Fruit fly (Drosophila melanogaster) Kc167 (cell line): Measurements from ENCODE around the gene Hip14.

Source experiments
- Myc ChIP-seq: fragments of >200 bp; optimal IDR thresholded peaks from 2 replicates; lab custom pipeline; 2017; ENCODE audit warnings: missing external identifiers
- Sin3A ChIP-seq: fragments of >200 bp; optimal IDR thresholded peaks from 2 replicates; lab custom pipeline; 2018; ENCODE audit warnings: missing external identifiers
- h ChIP-seq: fragments of >200 bp; optimal IDR thresholded peaks from 3 replicates; lab custom pipeline; 2018; ENCODE audit warnings: missing external identifiers
- insv ChIP-seq: fragments of >200 bp; optimal IDR thresholded peaks from 3 replicates; lab custom pipeline; 2018; ENCODE audit warnings: missing external identifiers
- psq ChIP-seq: fragments of >200 bp; optimal IDR thresholded peaks from 2 replicates; lab custom pipeline; 2017; ENCODE audit warnings: missing external identifiers
- ttk ChIP-seq: sonication (Bioruptor generic); optimal IDR thresholded peaks from 2 replicates; lab custom pipeline; 2017; ENCODE audit warnings: missing external identifiers

The Hip14 gene

dm6 chr3L:16040389-16040788 lies 52.4 kb downstream of the Hip14 start:
- TF ChIP-seq Sin3A (lab: Kevin White, UChicago) (no peak), Myc (lab: Kevin White, UChicago) (no peak), psq (no peak), ttk (no peak), h (lab: Kevin White, UChicago) (no peak), insv (lab: Kevin White, UChicago) (no peak)

- TF ChIP-seq h (lab: Kevin White, UChicago) (no peak), insv (lab: Kevin White, UChicago) (no peak), psq (no peak), Myc (lab: Kevin White, UChicago) (no peak), Sin3A (lab: Kevin White, UChicago) (no peak), ttk (no peak)
Measured at dm6 chr3L:16041260-16042079, 53.4 kb downstream of the Hip14 start.

dm6 chr3L:16042080-16042344 lies 54.0 kb downstream of the Hip14 start:
- no peak for TF ChIP-seq Sin3A (lab: Kevin White, UChicago)
- no peak for TF ChIP-seq insv (lab: Kevin White, UChicago)
- TF ChIP-seq Myc (lab: Kevin White, UChicago): no peak
- TF ChIP-seq psq: no peak
- TF ChIP-seq ttk: no peak
- no peak for TF ChIP-seq h (lab: Kevin White, UChicago)
